Worm (Caenorhabditis elegans) whole organism, L3 larva: ENCODE data around the gene F59B10.6.

ENCODE experiments used
- aly-2 ChIP-seq: fragments of 150-350 bp; optimal IDR thresholded peaks from 2 replicates; lab custom pipeline; 2014; ENCODE audit warnings: missing biosample characterization, missing genetic modification characterization
- ceh-9 ChIP-seq: sonication (generic microtip); optimal IDR thresholded peaks from 2 replicates; lab custom pipeline; 2018; ENCODE audit warnings: missing biosample characterization, missing genetic modification characterization
- elt-1 ChIP-seq: fragments of 150-350 bp; optimal IDR thresholded peaks from 2 replicates; lab custom pipeline; 2014; ENCODE audit warnings: missing biosample characterization, missing genetic modification characterization
- fkh-10 ChIP-seq: sonication (generic microtip); optimal IDR thresholded peaks from 2 replicates; lab custom pipeline; 2017; ENCODE audit warnings: missing biosample characterization, missing genetic modification reagents, missing genetic modification characterization
- fos-1 ChIP-seq: fragments of 150-350 bp; optimal IDR thresholded peaks from 2 replicates; lab custom pipeline; 2014; ENCODE audit warnings: missing biosample characterization, missing genetic modification characterization
- lin-15B ChIP-seq: fragments of 150-350 bp; optimal IDR thresholded peaks from 2 replicates; lab custom pipeline; 2014; ENCODE audit warnings: missing biosample characterization, missing genetic modification characterization
- lin-39 ChIP-seq: fragments of 150-350 bp; optimal IDR thresholded peaks from 2 replicates; lab custom pipeline; 2018; ENCODE audit warnings: missing biosample characterization, missing genetic modification reagents, missing genetic modification characterization
- mdl-1 ChIP-seq: fragments of 150-350 bp; optimal IDR thresholded peaks from 2 replicates; lab custom pipeline; 2014; ENCODE audit warnings: missing biosample characterization, missing genetic modification characterization
- nhr-11 ChIP-seq: fragments of 150-350 bp; optimal IDR thresholded peaks from 2 replicates; lab custom pipeline; 2014; ENCODE audit warnings: missing biosample characterization, missing genetic modification characterization
- nhr-12 ChIP-seq: fragments of 150-350 bp; optimal IDR thresholded peaks from 2 replicates; lab custom pipeline; 2014; ENCODE audit warnings: missing biosample characterization, missing genetic modification characterization
- nhr-237 ChIP-seq: fragments of 150-350 bp; optimal IDR thresholded peaks from 2 replicates; lab custom pipeline; 2014; ENCODE audit warnings: missing biosample characterization, missing genetic modification characterization
- nhr-77 ChIP-seq: fragments of 150-350 bp; optimal IDR thresholded peaks from 2 replicates; lab custom pipeline; 2014; ENCODE audit warnings: missing biosample characterization, missing genetic modification characterization
- snpc-4 ChIP-seq: fragments of 150-350 bp; optimal IDR thresholded peaks from 2 replicates; lab custom pipeline; 2014; ENCODE audit warnings: missing biosample characterization, missing genetic modification characterization
- zag-1 ChIP-seq: fragments of 150-350 bp; optimal IDR thresholded peaks from 2 replicates; lab custom pipeline; 2014; ENCODE audit warnings: missing biosample characterization, missing genetic modification characterization

DNA sequence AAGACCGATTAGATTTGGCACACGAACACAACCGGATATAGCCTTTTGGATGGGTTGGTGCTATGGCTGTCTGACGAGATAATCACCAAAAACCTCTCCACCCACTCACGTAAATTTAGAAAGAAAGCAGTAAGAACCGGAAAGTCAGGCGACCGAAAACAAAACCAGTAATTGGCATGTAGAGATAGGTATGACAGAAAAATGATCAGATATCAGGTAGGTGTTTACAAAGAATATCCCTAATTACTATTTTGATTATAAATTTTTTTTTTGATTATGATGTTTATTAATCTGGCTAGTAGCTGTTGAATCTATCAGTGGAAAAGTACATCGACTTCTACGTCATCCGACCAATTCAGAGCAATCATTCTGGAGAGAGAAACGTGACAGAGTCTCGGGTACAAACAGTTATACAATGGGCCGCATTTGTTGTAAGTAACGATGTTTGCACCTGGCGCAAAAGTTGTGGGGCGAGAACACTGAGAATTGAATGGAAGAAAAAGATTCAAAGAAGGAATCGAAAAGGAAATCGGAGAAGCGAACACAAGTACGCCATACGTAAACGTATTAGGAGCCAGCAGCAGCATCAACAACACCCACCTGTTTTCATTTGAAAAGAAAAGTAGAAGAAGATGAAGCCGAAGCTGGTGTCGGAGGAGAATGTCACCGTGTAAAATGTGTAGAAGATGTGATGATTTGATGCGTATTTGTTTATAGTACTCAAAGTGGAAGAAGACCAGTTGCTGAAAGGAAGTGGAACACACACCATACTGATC lies 26.8 kb upstream of the F59B10.6 start:
- no peak for TF ChIP-seq aly-2 (tag; lab: Kevin White, UChicago)
- TF ChIP-seq elt-1 (tag; lab: Kevin White, UChicago): no peak
- TF ChIP-seq mdl-1 (tag; lab: Kevin White, UChicago): no peak
- TF ChIP-seq fkh-10 (GFP tag; lab: Kevin White, UChicago): no peak
- TF ChIP-seq lin-39 (tag; lab: Kevin White, UChicago): no peak
- no peak for TF ChIP-seq nhr-77 (tag; lab: Kevin White, UChicago)
- TF ChIP-seq ceh-9 (tag; lab: Kevin White, UChicago): no peak
- TF ChIP-seq nhr-11 (tag; lab: Kevin White, UChicago): peak; percentile 45
- no peak for TF ChIP-seq snpc-4
- no peak for TF ChIP-seq zag-1 (tag; lab: Kevin White, UChicago)
- no peak for TF ChIP-seq nhr-237 (tag; lab: Kevin White, UChicago)
- TF ChIP-seq fos-1 (tag; lab: Kevin White, UChicago): no peak
- no peak for TF ChIP-seq nhr-12 (tag; lab: Kevin White, UChicago)
- TF ChIP-seq lin-15B (tag; lab: Kevin White, UChicago): no peak
